Fruit fly (Drosophila melanogaster): Measurements from ENCODE around the gene CG13055.

CG13055 gene

DNA sequence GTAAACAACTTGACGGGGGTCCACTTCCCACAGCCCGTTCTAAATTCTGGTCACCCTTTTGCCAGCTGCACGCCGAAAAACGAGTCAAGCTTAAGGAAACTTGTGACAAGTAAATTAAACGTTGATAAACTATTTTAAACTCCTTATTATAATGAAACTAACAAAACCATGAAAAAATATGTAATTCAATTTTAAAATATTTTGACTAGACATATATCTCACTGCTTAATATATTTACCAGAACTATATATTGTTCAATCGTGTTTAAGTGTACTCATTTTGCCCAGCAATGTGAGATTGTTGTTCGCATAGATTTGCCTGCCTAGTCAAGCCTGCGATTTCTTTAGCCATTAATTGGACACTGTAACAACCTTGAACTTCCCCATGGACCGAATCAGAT, 7.4 kb upstream of the CG13055 start, which contains the start of gene CG13053:
Gene CG13053, minus strand, starts transcription at position 171 of the 400 bp plus-strand sequence.
- no peak for TF ChIP-seq dac (GFP tag; optimal IDR thresholded peaks at IDR 0.05)
- peak; percentile 10 for TF ChIP-seq CG16779 (tag; optimal IDR thresholded peaks at IDR 0.05)
- TF ChIP-seq Gug (GFP tag; IDR thresholded peaks at IDR 0.05), result no peak
- TF ChIP-seq CG9139 (GFP tag; optimal IDR thresholded peaks at IDR 0.05), result peak; percentile 6
- no peak for TF ChIP-seq esn (GFP tag; optimal IDR thresholded peaks at IDR 0.05)
- no peak for TF ChIP-seq CG34406 (GFP tag; optimal IDR thresholded peaks at IDR 0.05)
- TF ChIP-seq Ets21C (GFP tag; optimal IDR thresholded peaks at IDR 0.05), result no peak
- peak; percentile 20 for TF ChIP-seq achi (GFP tag; optimal IDR thresholded peaks at IDR 0.05)
- TF ChIP-seq net (GFP tag; optimal IDR thresholded peaks at IDR 0.05), result no peak
- peak; percentile 77 for TF ChIP-seq CG6808 (GFP tag; optimal IDR thresholded peaks at IDR 0.05)
- no peak for TF ChIP-seq Hr4 (GFP tag; optimal IDR thresholded peaks at IDR 0.05)
- TF ChIP-seq CG10631 (GFP tag; optimal IDR thresholded peaks at IDR 0.05), result peak; percentile 64
- no peak for TF ChIP-seq CG6276 (GFP tag; optimal IDR thresholded peaks at IDR 0.05)
- TF ChIP-seq CG8119 (GFP tag; IDR thresholded peaks at IDR 0.05), result peak; percentile 28; the same call in 1 of the 3 replicates
- TF ChIP-seq cyc (GFP tag; optimal IDR thresholded peaks at IDR 0.05), result no peak
- no peak for TF ChIP-seq CG15336 (GFP tag; IDR thresholded peaks at IDR 0.05)
- no peak for TF ChIP-seq CG7368 (GFP tag; optimal IDR thresholded peaks at IDR 0.05)
- TF ChIP-seq Ets96B (tag; optimal IDR thresholded peaks at IDR 0.05), result peak; percentile 82
- no peak for TF ChIP-seq CG6792 (GFP tag; optimal IDR thresholded peaks at IDR 0.05)
- no peak for TF ChIP-seq fd85E (GFP tag; optimal IDR thresholded peaks at IDR 0.05)
- no peak for TF ChIP-seq CG8632 (GFP tag; optimal IDR thresholded peaks at IDR 0.05)
- TF ChIP-seq Sox14 (GFP tag; optimal IDR thresholded peaks at IDR 0.05), result no peak
- TF ChIP-seq fkh (GFP tag; optimal IDR thresholded peaks at IDR 0.05), result no peak
- TF ChIP-seq Lpt (GFP tag; optimal IDR thresholded peaks at IDR 0.05), result no peak
- TF ChIP-seq CG32006 (GFP tag; optimal IDR thresholded peaks at IDR 0.05), result no peak
- peak; percentile 85 for TF ChIP-seq dsx (GFP tag; optimal IDR thresholded peaks at IDR 0.05; ENCODE audit: poor library complexity, severe bottlenecking)
- TF ChIP-seq acj6 (GFP tag; optimal IDR thresholded peaks at IDR 0.05), result peak; percentile 23
- TF ChIP-seq Eip93F (GFP tag; optimal IDR thresholded peaks at IDR 0.05), result no peak
- peak; percentile 74 for TF ChIP-seq CG3032 (tag; optimal IDR thresholded peaks at IDR 0.05)
- TF ChIP-seq CG31627 (GFP tag; optimal IDR thresholded peaks at IDR 0.05), result no peak
- TF ChIP-seq topi (GFP tag; optimal IDR thresholded peaks at IDR 0.05), result no peak
- TF ChIP-seq eg (GFP tag; IDR thresholded peaks at IDR 0.05), result no peak
- no peak for TF ChIP-seq CG1621 (tag; optimal IDR thresholded peaks at IDR 0.05)
- no peak for TF ChIP-seq CG11294 (GFP tag; IDR thresholded peaks at IDR 0.05)
- no peak for TF ChIP-seq CG4318 (GFP tag; optimal IDR thresholded peaks at IDR 0.05)
- peak; percentile 67 for TF ChIP-seq CG10669 (GFP tag; optimal IDR thresholded peaks at IDR 0.05)
- TF ChIP-seq fd59A (GFP tag; optimal IDR thresholded peaks at IDR 0.05), result peak; percentile 62
- no peak for TF ChIP-seq Sox102F (GFP tag; optimal IDR thresholded peaks at IDR 0.05)
- TF ChIP-seq CG3919 (GFP tag; optimal IDR thresholded peaks at IDR 0.05), result peak; percentile 46
- no peak for TF ChIP-seq Smox (GFP tag; optimal IDR thresholded peaks at IDR 0.05)
- no peak for TF ChIP-seq CG11762 (GFP tag; optimal IDR thresholded peaks at IDR 0.05; ENCODE audit: insufficient read depth)
- TF ChIP-seq lz (GFP tag; optimal IDR thresholded peaks at IDR 0.05), result no peak
- no peak for TF ChIP-seq CG6854 (GFP tag; optimal IDR thresholded peaks at IDR 0.05)
- no peak for TF ChIP-seq CG8319 (GFP tag; optimal IDR thresholded peaks at IDR 0.05)
- peak; percentile 71 for TF ChIP-seq spab (GFP tag; optimal IDR thresholded peaks at IDR 0.05)
- TF ChIP-seq Sox15 (GFP tag; optimal IDR thresholded peaks at IDR 0.05), result no peak
- no peak for TF ChIP-seq Met (GFP tag; optimal IDR thresholded peaks at IDR 0.05)
- TF ChIP-seq CG6163 (GFP tag; IDR thresholded peaks at IDR 0.05), result peak; percentile 31; the same call in 1 of the 3 replicates
- TF ChIP-seq Blimp-1 (GFP tag; optimal IDR thresholded peaks at IDR 0.05), result no peak
- no peak for TF ChIP-seq CG11902 (GFP tag; optimal IDR thresholded peaks at IDR 0.05)
- no peak for TF ChIP-seq vri (GFP tag; optimal IDR thresholded peaks at IDR 0.05)
- peak; percentile 8 for TF ChIP-seq OdsH (GFP tag; optimal IDR thresholded peaks at IDR 0.05)
- no peak for TF ChIP-seq Hr39 (GFP tag; optimal IDR thresholded peaks at IDR 0.05)

Measured in whole organism, prepupa.